Worm (Caenorhabditis elegans): ENCODE data around the gene T02E9.6.

ce11 chrV:11308915-11309314 is 25.2 kb downstream of the T02E9.6 start:
- no peak for TF ChIP-seq unc-39 (tag; optimal IDR thresholded peaks at IDR 0.05)
- TF ChIP-seq blmp-1 (tag; optimal IDR thresholded peaks at IDR 0.05; ENCODE audit: insufficient read depth): no peak
- TF ChIP-seq dmd-4 (tag; optimal IDR thresholded peaks at IDR 0.05): no peak
- no peak for TF ChIP-seq unc-62 (GFP tag; optimal IDR thresholded peaks at IDR 0.05)
- TF ChIP-seq nhr-25 (tag; optimal IDR thresholded peaks at IDR 0.05): no peak
- no peak for TF ChIP-seq nhr-11 (tag; optimal IDR thresholded peaks at IDR 0.05)
